Worm (Caenorhabditis elegans): ENCODE data around the gene ckr-2.

DNA sequence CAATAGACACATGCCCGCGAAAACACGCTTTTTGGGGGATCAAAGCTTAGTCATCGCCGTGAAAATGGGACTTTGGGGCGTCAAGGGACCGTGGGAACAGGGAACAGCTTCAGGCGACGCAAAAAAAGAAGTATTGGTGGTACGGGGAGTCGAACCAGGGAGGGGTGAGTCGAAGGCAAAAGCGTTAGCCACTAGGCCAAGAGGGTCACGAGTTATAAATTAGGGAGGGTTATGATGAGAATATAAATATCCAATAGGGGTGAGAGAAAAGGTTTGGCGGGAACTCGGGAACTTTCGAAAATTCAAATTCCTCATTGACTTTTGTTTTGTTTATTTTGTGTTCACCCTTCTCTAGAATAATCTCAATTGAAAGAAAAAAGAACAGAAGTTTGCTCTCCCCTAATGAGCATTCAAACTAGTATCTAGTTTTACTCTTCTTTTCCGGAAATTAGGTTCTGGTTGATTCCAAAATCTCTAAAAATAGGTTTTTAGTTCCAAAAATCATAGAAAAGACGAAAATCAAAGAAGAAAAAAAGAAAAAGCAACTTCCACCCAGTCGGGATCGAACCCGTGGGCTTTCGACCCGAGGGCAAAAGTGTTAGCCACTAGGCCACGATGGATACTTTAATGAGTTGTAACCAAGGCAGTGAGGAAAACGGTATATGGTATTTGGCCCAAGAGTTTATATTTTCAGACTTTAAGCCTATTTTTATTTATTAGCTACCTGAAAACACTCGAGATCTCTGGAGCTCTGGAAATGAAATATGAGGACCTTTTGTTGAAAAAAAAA is 9.6 kb upstream of the ckr-2 start:
- TF ChIP-seq scrt-1 (GFP tag; IDR thresholded peaks at IDR 0.05) (0 out of 2 replicates have a peak, but pooled peaks have one; percentile 28), hnd-1 (tag; optimal IDR thresholded peaks at IDR 0.05) (no peak), flt-1 (GFP tag; IDR thresholded peaks at IDR 0.05) (no peak)

Data from whole organism, early embryonic.